Worm (Caenorhabditis elegans) whole organism, mixed stage, embryonic: ENCODE measurements around the gene rpl-20.
A peak's percentile ranks its signal among the peaks of the same experiment; 100 is the strongest.
"Not testable (repeated sequence)": the region's sequence is repeated elsewhere in the genome, so short reads cannot be mapped to it uniquely, and the experiment has no call there.

ENCODE experiments used
- bed-3 ChIP-seq: fragments of 200-800 bp; sonication (Bioruptor generic); optimal IDR thresholded peaks from 3 replicates; lab custom pipeline; 2018; ENCODE audit warnings: mild to moderate bottlenecking, missing genetic modification characterization, moderate library complexity, missing compliant biosample characterization
- ces-1 ChIP-seq: fragments of 150-350 bp; optimal IDR thresholded peaks from 2 replicates; lab custom pipeline; 2014; ENCODE audit warnings: missing biosample characterization, missing genetic modification reagents, missing genetic modification characterization
- cnd-1 ChIP-seq: fragments of 200-800 bp; sonication (Bioruptor generic); optimal IDR thresholded peaks from 2 replicates; lab custom pipeline; 2018; ENCODE audit warnings: mild to moderate bottlenecking, missing genetic modification characterization, missing compliant biosample characterization
- elt-3 ChIP-seq: fragments of 150-350 bp; optimal IDR thresholded peaks from 2 replicates; lab custom pipeline; 2014; ENCODE audit warnings: missing biosample characterization, missing genetic modification characterization
- mab-5 ChIP-seq: fragments of 150-350 bp; optimal IDR thresholded peaks from 2 replicates; lab custom pipeline; 2014; ENCODE audit warnings: missing biosample characterization, missing genetic modification characterization
- nhr-237 ChIP-seq: fragments of 150-350 bp; optimal IDR thresholded peaks from 2 replicates; lab custom pipeline; 2014; ENCODE audit warnings: missing biosample characterization, missing genetic modification characterization
- nhr-76 ChIP-seq: sonication (generic microtip); optimal IDR thresholded peaks from 2 replicates; lab custom pipeline; 2017; ENCODE audit warnings: missing biosample characterization, missing genetic modification characterization
- pha-4 ChIP-seq: fragments of 150-350 bp; optimal IDR thresholded peaks from 2 replicates; lab custom pipeline; 2018; ENCODE audit warnings: missing biosample characterization, missing genetic modification reagents, missing genetic modification characterization
- snpc-4 ChIP-seq: fragments of 150-350 bp; optimal IDR thresholded peaks from 2 replicates; lab custom pipeline; 2014; ENCODE audit warnings: missing biosample characterization, missing genetic modification characterization
- sptf-1 ChIP-seq: sonication (generic microtip); optimal IDR thresholded peaks from 2 replicates; lab custom pipeline; 2017; ENCODE audit warnings: mild to moderate bottlenecking, missing genetic modification characterization, moderate library complexity, missing compliant biosample characterization
- tbx-8 ChIP-seq: fragments of 200-800 bp; sonication (Bioruptor generic); optimal IDR thresholded peaks from 2 replicates; lab custom pipeline; 2018; ENCODE audit warnings: mild to moderate bottlenecking, missing genetic modification characterization, moderate library complexity, missing compliant biosample characterization
- unc-39 ChIP-seq: fragments of 150-350 bp; optimal IDR thresholded peaks from 2 replicates; lab custom pipeline; 2014; ENCODE audit warnings: missing biosample characterization, missing genetic modification characterization
- unc-62 ChIP-seq: fragments of 150-350 bp; optimal IDR thresholded peaks from 2 replicates; lab custom pipeline; 2014; ENCODE audit warnings: missing biosample characterization, missing genetic modification reagents, missing genetic modification characterization

ce11 chrIV:4725478-4725920, 24.1 kb downstream of the rpl-20 start:
- not testable (repeated sequence) for TF ChIP-seq unc-39 (tag; lab: Kevin White, UChicago); unc-62 (GFP tag; lab: Kevin White, UChicago); nhr-76 (tag; lab: Kevin White, UChicago); tbx-8; mab-5 (tag; lab: Kevin White, UChicago); snpc-4 (tag; lab: Kevin White, UChicago); elt-3 (tag; lab: Kevin White, UChicago); bed-3 (GFP tag; lab: Kevin White, UChicago); pha-4 (tag; lab: Kevin White, UChicago)
- peak; percentile 44 for TF ChIP-seq sptf-1 (tag; lab: Kevin White, UChicago)
- peak; percentile 12 for TF ChIP-seq cnd-1 (tag; lab: Kevin White, UChicago)
- TF ChIP-seq nhr-237 (tag; lab: Kevin White, UChicago), result peak; percentile 77
- TF ChIP-seq ces-1 (GFP tag; lab: Kevin White, UChicago), result peak; percentile 48
